Worm (Caenorhabditis elegans): ENCODE results near the gene C41A3.2.

ce11 chrX:5360682-5361081 is 53.5 kb downstream of the C41A3.2 start:
- TF ChIP-seq F13C5.2 (tag; optimal IDR thresholded peaks at IDR 0.05) (no peak), ama-1 (optimal IDR thresholded peaks at IDR 0.05) (no peak), hnd-1 (tag; optimal IDR thresholded peaks at IDR 0.05) (no peak), flt-1 (GFP tag; IDR thresholded peaks at IDR 0.05) (no peak), hmg-4 (GFP tag; optimal IDR thresholded peaks at IDR 0.05) (peak; percentile 75), tbx-11 (GFP tag; IDR thresholded peaks at IDR 0.05) (no peak), B0310.2 (tag; optimal IDR thresholded peaks at IDR 0.05) (no peak), aly-1 (tag; optimal IDR thresholded peaks at IDR 0.05) (peak; percentile 12)
